Fruit fly (Drosophila melanogaster) Kc167 (cell line): ENCODE measurements around the gene Syx4.

Experiments
- insv ChIP-seq: fragments of >200 bp; optimal IDR thresholded peaks from 3 replicates; lab custom pipeline; 2018; ENCODE audit warnings: missing external identifiers
- ttk ChIP-seq: sonication (Bioruptor generic); optimal IDR thresholded peaks from 2 replicates; lab custom pipeline; 2017; ENCODE audit warnings: missing external identifiers

- TF ChIP-seq insv, result no peak
- TF ChIP-seq ttk (lab: Kevin White, UChicago), result no peak
These were observed 16.4 kb downstream of the Syx4 start, which contains the start of gene dwg for dm6 chrX:2727506-2727905.
